Fruit fly (Drosophila melanogaster): ENCODE data around the gene fzy.

The fzy gene

DNA sequence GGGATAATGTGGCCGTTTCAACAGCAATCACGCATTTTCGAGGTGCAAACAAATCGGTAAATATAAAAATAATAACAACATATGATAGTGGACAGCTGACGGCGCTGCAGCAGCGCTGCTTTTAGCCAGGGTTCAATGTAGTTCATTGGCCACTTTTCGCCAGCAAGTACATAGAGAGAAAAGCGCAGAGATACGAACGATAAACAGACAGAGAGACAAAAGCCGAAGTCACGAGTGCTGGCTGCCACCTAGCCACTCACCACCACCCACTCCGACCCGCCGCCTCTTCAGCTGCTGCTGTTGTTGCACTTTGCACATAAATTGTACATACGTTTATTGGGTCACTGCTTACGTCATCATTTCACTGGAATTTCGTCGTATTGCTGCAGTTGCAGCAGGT lies 27.9 kb upstream of the fzy start:
- TF ChIP-seq lz (GFP tag; optimal IDR thresholded peaks at IDR 0.05) (no peak), Smox (GFP tag; optimal IDR thresholded peaks at IDR 0.05) (no peak), CG8319 (GFP tag; optimal IDR thresholded peaks at IDR 0.05) (no peak), CG8119 (GFP tag; IDR thresholded peaks at IDR 0.05) (no peak), CG6854 (GFP tag; optimal IDR thresholded peaks at IDR 0.05) (no peak), Lpt (GFP tag; optimal IDR thresholded peaks at IDR 0.05) (peak; percentile 30), topi (GFP tag; optimal IDR thresholded peaks at IDR 0.05) (no peak), CG9139 (GFP tag; optimal IDR thresholded peaks at IDR 0.05) (no peak), fkh (GFP tag; optimal IDR thresholded peaks at IDR 0.05) (peak; percentile 3), CG1621 (tag; optimal IDR thresholded peaks at IDR 0.05) (no peak), CG4318 (GFP tag; optimal IDR thresholded peaks at IDR 0.05) (no peak), Sox14 (GFP tag; optimal IDR thresholded peaks at IDR 0.05) (no peak), esn (GFP tag; optimal IDR thresholded peaks at IDR 0.05) (no peak), CG16779 (tag; optimal IDR thresholded peaks at IDR 0.05) (no peak), Ets21C (GFP tag; optimal IDR thresholded peaks at IDR 0.05) (no peak), dsx (GFP tag; optimal IDR thresholded peaks at IDR 0.05; ENCODE audit: poor library complexity, severe bottlenecking) (no peak), CG6792 (GFP tag; optimal IDR thresholded peaks at IDR 0.05) (no peak), CG10631 (GFP tag; optimal IDR thresholded peaks at IDR 0.05) (no peak), spab (GFP tag; optimal IDR thresholded peaks at IDR 0.05) (no peak), CG11762 (GFP tag; optimal IDR thresholded peaks at IDR 0.05; ENCODE audit: insufficient read depth) (no peak), svp (GFP tag) (peak; percentile 48), eg (GFP tag; IDR thresholded peaks at IDR 0.05) (no peak), CG31627 (GFP tag; optimal IDR thresholded peaks at IDR 0.05) (no peak), CG6163 (GFP tag; IDR thresholded peaks at IDR 0.05) (peak; percentile 20; the same call in 2 of the 3 replicates), CG7368 (GFP tag; optimal IDR thresholded peaks at IDR 0.05) (no peak), vri (GFP tag; optimal IDR thresholded peaks at IDR 0.05) (no peak), CG10669 (GFP tag; optimal IDR thresholded peaks at IDR 0.05) (no peak), Eip93F (GFP tag; optimal IDR thresholded peaks at IDR 0.05) (no peak), pdm3 (GFP tag; optimal IDR thresholded peaks at IDR 0.05) (no peak), CG3919 (GFP tag; optimal IDR thresholded peaks at IDR 0.05) (no peak), achi (GFP tag; optimal IDR thresholded peaks at IDR 0.05) (no peak)

DNA sequence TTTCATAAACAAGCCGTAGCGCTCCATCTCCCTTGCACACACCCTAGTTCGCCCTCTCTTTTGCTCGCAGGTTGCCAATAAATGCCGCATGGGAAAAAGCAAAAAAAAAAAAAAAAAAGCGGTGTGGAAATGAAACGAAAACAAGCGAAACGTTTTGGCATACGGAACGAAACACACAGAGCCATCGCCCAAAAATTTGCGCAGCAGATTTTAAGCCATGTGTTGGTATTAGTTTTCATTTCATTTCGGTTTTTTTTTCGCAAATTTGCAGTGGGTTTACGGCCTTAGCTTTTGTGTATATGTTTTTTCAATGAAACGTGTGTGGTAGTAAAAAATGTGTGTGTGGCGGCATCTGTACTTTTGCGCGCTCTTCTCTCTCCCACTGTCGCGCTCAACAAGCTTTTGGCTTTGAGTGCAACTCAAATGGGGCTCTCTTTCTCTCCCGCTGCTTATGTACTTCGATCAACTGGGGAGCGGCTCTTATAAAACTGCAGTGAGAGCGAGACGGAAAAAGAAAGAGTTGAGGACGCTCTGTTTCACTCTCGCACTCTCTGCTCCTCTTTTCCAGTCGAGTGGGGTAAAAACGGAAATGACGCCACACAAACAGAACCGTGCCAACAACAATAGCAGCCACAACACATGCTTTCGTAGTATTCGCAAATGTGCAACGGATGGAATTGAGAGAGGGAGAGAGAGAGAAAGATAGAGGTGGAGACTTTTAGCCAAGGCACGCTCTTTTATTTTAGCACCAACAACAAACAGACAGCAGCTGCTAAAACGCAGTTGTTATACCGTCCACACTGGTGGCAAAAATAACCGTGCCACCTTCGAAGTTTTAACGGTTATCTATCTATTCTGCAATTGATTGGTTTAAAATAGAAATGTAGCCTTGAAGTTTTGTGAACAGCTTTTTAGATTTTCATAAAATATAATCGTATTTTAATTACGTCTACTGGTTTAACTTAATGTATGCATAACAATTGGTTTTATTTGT lies 26.2 kb upstream of the fzy start:
- TF ChIP-seq Eip75B (GFP tag; optimal IDR thresholded peaks at IDR 0.05) = peak; percentile 58
- no peak for TF ChIP-seq Gug (GFP tag; IDR thresholded peaks at IDR 0.05)
- TF ChIP-seq acj6 (GFP tag; optimal IDR thresholded peaks at IDR 0.05) = peak; percentile 80
- peak; percentile 67 for TF ChIP-seq fd85E (GFP tag; optimal IDR thresholded peaks at IDR 0.05)
- peak; percentile 47 for TF ChIP-seq net (GFP tag; optimal IDR thresholded peaks at IDR 0.05)
- peak; percentile 68 for TF ChIP-seq CG16779 (tag; optimal IDR thresholded peaks at IDR 0.05)
- TF ChIP-seq CG10631 (GFP tag; optimal IDR thresholded peaks at IDR 0.05) = peak; percentile 56
- TF ChIP-seq Met (GFP tag; optimal IDR thresholded peaks at IDR 0.05) = peak; percentile 67
- TF ChIP-seq fkh (GFP tag; optimal IDR thresholded peaks at IDR 0.05) = peak; percentile 31
- TF ChIP-seq CG11762 (GFP tag; optimal IDR thresholded peaks at IDR 0.05; ENCODE audit: insufficient read depth) = peak; percentile 54
- peak; percentile 69 for TF ChIP-seq CG3919 (GFP tag; optimal IDR thresholded peaks at IDR 0.05)
- peak; percentile 90 for TF ChIP-seq Eip78C (GFP tag)
- TF ChIP-seq dsx (GFP tag; optimal IDR thresholded peaks at IDR 0.05; ENCODE audit: poor library complexity, severe bottlenecking) = peak; percentile 65
- TF ChIP-seq vri (GFP tag; optimal IDR thresholded peaks at IDR 0.05) = peak; percentile 85
- TF ChIP-seq CG8319 (GFP tag; optimal IDR thresholded peaks at IDR 0.05) = peak; percentile 35
- TF ChIP-seq CG6854 (GFP tag; optimal IDR thresholded peaks at IDR 0.05) = peak; percentile 84
- TF ChIP-seq Sox102F (GFP tag; optimal IDR thresholded peaks at IDR 0.05) = peak; percentile 75
- peak; percentile 54 for TF ChIP-seq Ets96B (tag; optimal IDR thresholded peaks at IDR 0.05)
- TF ChIP-seq dac (GFP tag; optimal IDR thresholded peaks at IDR 0.05) = no peak
- TF ChIP-seq Ets21C (GFP tag; optimal IDR thresholded peaks at IDR 0.05) = peak; percentile 49
- peak; percentile 52 for TF ChIP-seq CG3032 (tag; optimal IDR thresholded peaks at IDR 0.05)
- TF ChIP-seq CG11902 (GFP tag; optimal IDR thresholded peaks at IDR 0.05) = peak; percentile 3
- peak; percentile 56 for TF ChIP-seq CG6792 (GFP tag; optimal IDR thresholded peaks at IDR 0.05)
- peak; percentile 71 for TF ChIP-seq pdm3 (GFP tag; optimal IDR thresholded peaks at IDR 0.05)
- TF ChIP-seq CG34406 (GFP tag; optimal IDR thresholded peaks at IDR 0.05) = peak; percentile 61
- peak; percentile 76 for TF ChIP-seq CG7368 (GFP tag; optimal IDR thresholded peaks at IDR 0.05)
- peak; percentile 68 for TF ChIP-seq CG31627 (GFP tag; optimal IDR thresholded peaks at IDR 0.05)
- peak; percentile 75 for TF ChIP-seq lz (GFP tag; optimal IDR thresholded peaks at IDR 0.05)
- TF ChIP-seq Sox14 (GFP tag; optimal IDR thresholded peaks at IDR 0.05) = peak; percentile 82
- peak; percentile 32 for TF ChIP-seq Sox15 (GFP tag; optimal IDR thresholded peaks at IDR 0.05)
- TF ChIP-seq Blimp-1 (GFP tag; optimal IDR thresholded peaks at IDR 0.05) = peak; percentile 53

Data from whole organism, prepupa.